Worm (Caenorhabditis elegans): Measurements from ENCODE around the gene sdz-8.

ce11 chrV:11500980-11501379 lies 15.0 kb downstream of the sdz-8 start:
- no peak for TF ChIP-seq nhr-12 (tag; optimal IDR thresholded peaks at IDR 0.05)
- TF ChIP-seq nhr-237 (tag; optimal IDR thresholded peaks at IDR 0.05) = no peak
- no peak for TF ChIP-seq nhr-67 (tag; optimal IDR thresholded peaks at IDR 0.05)
- TF ChIP-seq jun-1 (tag; optimal IDR thresholded peaks at IDR 0.05) = no peak

Data from whole organism, L3 larva.